Worm (Caenorhabditis elegans): ENCODE results near the gene T23G4.127.

T23G4.127 gene

DNA sequence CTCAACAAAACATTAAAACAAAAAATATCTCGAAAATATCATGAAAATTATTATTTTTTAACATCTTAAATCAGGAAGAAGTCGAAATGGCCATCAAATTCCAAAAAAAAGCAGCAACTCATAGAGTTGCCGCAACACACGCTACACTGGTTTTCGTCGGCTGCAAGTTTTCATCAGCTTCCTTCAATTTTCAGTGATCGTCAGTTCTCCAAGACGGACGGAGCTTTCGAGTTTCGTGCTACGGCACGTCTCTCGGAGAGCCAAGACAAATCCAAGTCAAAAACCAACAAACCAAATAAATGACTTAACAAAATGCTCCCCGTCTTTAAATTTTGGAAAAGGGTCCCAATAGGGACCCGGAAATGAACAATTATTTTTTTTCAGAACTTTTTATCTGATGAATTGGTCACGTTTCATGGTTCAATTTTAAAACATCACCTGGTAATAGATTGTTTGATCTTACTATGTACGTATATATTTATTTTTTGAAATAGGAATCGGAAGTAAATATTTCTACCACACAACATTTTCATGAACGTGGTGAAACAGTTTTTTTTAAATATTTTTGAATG lies 10.7 kb upstream of the T23G4.127 start:
- TF ChIP-seq F49E8.2 (tag; optimal IDR thresholded peaks at IDR 0.05; ENCODE audit: borderline replicate concordance) = peak; percentile 41
- TF ChIP-seq snpc-1.2 (GFP tag; IDR thresholded peaks at IDR 0.05) = peak; percentile 98
- TF ChIP-seq zfp-2 (tag; optimal IDR thresholded peaks at IDR 0.05) = no peak

DNA sequence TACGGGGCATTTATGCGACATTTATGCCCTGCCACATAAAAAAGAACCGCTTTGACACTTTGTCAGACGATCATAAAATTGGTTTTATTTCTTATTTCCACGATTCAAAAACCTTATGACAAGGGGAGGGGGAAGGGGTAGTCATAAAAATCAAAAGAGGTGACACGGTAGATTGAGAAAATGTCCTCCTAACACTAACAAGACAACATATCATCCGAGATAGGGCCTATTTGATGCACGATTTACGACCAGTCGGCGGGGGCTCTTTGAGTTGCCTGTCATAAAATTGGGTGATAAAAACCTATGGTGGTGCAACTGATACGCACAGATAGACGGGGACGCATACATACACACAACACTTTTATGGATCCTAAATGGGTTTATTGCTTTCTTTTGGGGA lies 9.4 kb upstream of the T23G4.127 start:
- TF ChIP-seq dve-1 (tag; optimal IDR thresholded peaks at IDR 0.05; ENCODE audit: insufficient read depth) (peak; percentile 81), ceh-32 (tag; optimal IDR thresholded peaks at IDR 0.05; ENCODE audit: poor library complexity) (no peak), pqm-1 (tag; optimal IDR thresholded peaks at IDR 0.05) (peak; percentile 71), F49E8.2 (tag; optimal IDR thresholded peaks at IDR 0.05; ENCODE audit: borderline replicate concordance) (no peak), T20F7.1 (GFP tag; optimal IDR thresholded peaks at IDR 0.05) (no peak), F10B5.3 (tag; optimal IDR thresholded peaks at IDR 0.05) (no peak), mxl-3 (GFP tag; optimal IDR thresholded peaks at IDR 0.05) (peak; percentile 24), ceh-20 (GFP tag; IDR thresholded peaks at IDR 0.05) (peak; percentile 96), nhr-48 (tag; optimal IDR thresholded peaks at IDR 0.05) (peak; percentile 58), hif-1 (tag; optimal IDR thresholded peaks at IDR 0.05) (no peak), zfp-3 (GFP tag; conservative IDR thresholded peaks at IDR 0.05) (0 out of 2 replicates have a peak, but pooled peaks have one; percentile 23), nhr-28 (tag; optimal IDR thresholded peaks at IDR 0.05) (peak; percentile 63), nhr-102 (tag; optimal IDR thresholded peaks at IDR 0.05) (peak; percentile 76), daf-16 (GFP tag; optimal IDR thresholded peaks at IDR 0.05) (no peak), daf-16 (tag; optimal IDR thresholded peaks at IDR 0.05) (peak; percentile 76), ces-1 (GFP tag; optimal IDR thresholded peaks at IDR 0.05) (no peak), php-3 (GFP tag; IDR thresholded peaks at IDR 0.05) (peak; percentile 100), dmd-6 (GFP tag; IDR thresholded peaks at IDR 0.05) (peak; percentile 78; the same call in 1 of the 2 replicates), rbr-2 (tag; optimal IDR thresholded peaks at IDR 0.05) (no peak), snpc-1.2 (GFP tag; IDR thresholded peaks at IDR 0.05) (peak; percentile 68; the same call in 1 of the 2 replicates), tra-1 (GFP tag; IDR thresholded peaks at IDR 0.05) (peak; percentile 97), lin-15B (tag; optimal IDR thresholded peaks at IDR 0.05) (no peak), nhr-77 (tag; optimal IDR thresholded peaks at IDR 0.05) (no peak), lin-39 (tag; optimal IDR thresholded peaks at IDR 0.05) (no peak), unc-62 (GFP tag; optimal IDR thresholded peaks at IDR 0.05 in 1 of 2) (peak in 1 of 2 experiments; percentile 74), unc-62 (tag; optimal IDR thresholded peaks at IDR 0.05) (no peak), hlh-11 (tag; optimal IDR thresholded peaks at IDR 0.05) (peak; percentile 82)

DNA sequence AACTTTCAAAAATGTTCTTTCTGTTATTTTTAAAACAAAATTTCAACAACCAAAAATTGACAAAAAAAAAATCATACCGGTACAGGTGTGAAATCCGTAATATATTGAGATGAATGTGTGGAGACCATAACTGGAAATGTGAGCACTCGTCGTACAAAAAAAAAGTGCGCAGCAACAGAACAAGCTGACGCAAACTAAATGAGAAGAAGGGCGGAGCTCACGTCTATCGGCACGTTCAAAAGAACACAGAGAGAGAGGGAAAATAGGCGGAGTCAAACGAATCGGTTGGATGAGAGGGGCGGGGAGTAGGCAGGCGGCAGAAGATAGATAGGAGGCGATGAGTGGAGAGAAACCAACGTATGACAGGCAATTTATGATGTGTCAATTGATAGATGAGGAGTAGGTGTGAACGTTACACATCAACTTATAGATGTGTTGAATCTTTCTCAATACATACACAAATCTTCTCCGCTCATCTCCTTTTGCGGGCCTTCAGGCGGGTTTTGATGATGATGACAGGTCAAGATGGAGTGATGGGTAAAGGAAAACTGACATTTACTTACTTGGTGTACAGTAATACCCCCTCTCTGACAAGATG lies 5.4 kb upstream of the T23G4.127 start, which contains the start of gene tlp-1:
Gene tlp-1 (minus strand): TSS at position 255 of the 598 bp plus-strand sequence.
- TF ChIP-seq mep-1 (tag; optimal IDR thresholded peaks at IDR 0.05) (peak; percentile 20), ZK337.2 (GFP tag; IDR thresholded peaks at IDR 0.05) (no peak), hlh-11 (tag; optimal IDR thresholded peaks at IDR 0.05) (peak; percentile 48), lin-13 (GFP tag; optimal IDR thresholded peaks at IDR 0.05) (no peak), mdl-1 (tag; optimal IDR thresholded peaks at IDR 0.05) (peak in 1 of 2 experiments; percentile 43), nhr-41 (GFP tag; IDR thresholded peaks at IDR 0.05) (no peak), ceh-20 (GFP tag; IDR thresholded peaks at IDR 0.05) (peak; percentile 78), lin-15B (tag; optimal IDR thresholded peaks at IDR 0.05) (no peak), nhr-77 (tag; optimal IDR thresholded peaks at IDR 0.05) (no peak), set-16 (GFP tag; IDR thresholded peaks at IDR 0.05) (no peak), ces-1 (GFP tag; optimal IDR thresholded peaks at IDR 0.05) (no peak), cey-2 (tag; optimal IDR thresholded peaks at IDR 0.05; ENCODE audit: borderline replicate concordance, insufficient read depth) (no peak), hlh-30 (tag; optimal IDR thresholded peaks at IDR 0.05; ENCODE audit: insufficient read depth) (peak; percentile 29), zfp-3 (GFP tag; conservative IDR thresholded peaks at IDR 0.05) (no peak), nhr-25 (tag; optimal IDR thresholded peaks at IDR 0.05; ENCODE audit: borderline replicate concordance, insufficient read depth) (peak; percentile 60), ama-1 (optimal IDR thresholded peaks at IDR 0.05) (peak; percentile 76), unc-62 (GFP tag; optimal IDR thresholded peaks at IDR 0.05 in 1 of 2) (peak in 1 of 2 experiments; percentile 100), unc-62 (tag; optimal IDR thresholded peaks at IDR 0.05) (peak; percentile 46), mxl-3 (GFP tag; optimal IDR thresholded peaks at IDR 0.05) (peak; percentile 39), tra-1 (GFP tag; IDR thresholded peaks at IDR 0.05) (0 out of 2 replicates have a peak, but pooled peaks have one; percentile 49), dmd-6 (GFP tag; IDR thresholded peaks at IDR 0.05) (peak; percentile 26; the same call in 1 of the 2 replicates), lin-1 (GFP tag; IDR thresholded peaks at IDR 0.05) (no peak), dve-1 (tag; optimal IDR thresholded peaks at IDR 0.05; ENCODE audit: insufficient read depth) (no peak), nhr-28 (tag; optimal IDR thresholded peaks at IDR 0.05) (peak; percentile 44), zip-2 (tag; optimal IDR thresholded peaks at IDR 0.05) (no peak), lim-7 (GFP tag; IDR thresholded peaks at IDR 0.05) (no peak), snpc-4 (tag; optimal IDR thresholded peaks at IDR 0.05) (no peak), aha-1 (tag) (peak; percentile 97)
